Worm (Caenorhabditis elegans) whole organism, L4 larva: ENCODE measurements around the gene W01D2.1.
"Not testable (repeated sequence)": the region's sequence is repeated elsewhere in the genome, so short reads cannot be mapped to it uniquely, and the experiment has no call there.

ENCODE experiments used
- Y105C5A.15 ChIP-seq: fragments of 200-800 bp; sonication (Bioruptor generic); IDR thresholded peaks from 2 replicates; pipeline ENCODE4 v1.3.6; 2022; ENCODE audit warnings: missing genetic modification characterization, missing compliant biosample characterization
- Y75B8A.6 ChIP-seq: fragments of 200-800 bp; sonication (Bioruptor generic); IDR thresholded peaks from 2 replicates; pipeline ENCODE4 v1.3.6; 2022; ENCODE audit warnings: missing genetic modification reagents, missing genetic modification characterization, missing compliant biosample characterization
- ces-1 ChIP-seq: fragments of 150-350 bp; sonication (generic microtip); optimal IDR thresholded peaks from 4 replicates; lab custom pipeline; 2014; ENCODE audit warnings: missing biosample characterization, missing genetic modification reagents, missing genetic modification characterization
- ctbp-1 ChIP-seq: fragments of 200-800 bp; sonication (Bioruptor generic); IDR thresholded peaks from 2 replicates; pipeline ENCODE4 v1.3.6; 2022; ENCODE audit warnings: missing genetic modification reagents, missing genetic modification characterization, missing compliant biosample characterization
- daf-16 ChIP-seq, 3 experiments: sonication (generic microtip); optimal IDR thresholded peaks; 2 replicates each; lab custom pipeline; 2016 to 2017; ENCODE audit warnings: missing genetic modification characterization in 3 of 3, missing genetic modification reagents in 3 of 3, mild to moderate bottlenecking in 2 of 3, missing compliant biosample characterization in 2 of 3, missing biosample characterization in 1 of 3, moderate library complexity in 1 of 3
- daf-8 ChIP-seq: fragments of 200-800 bp; sonication (Bioruptor generic); IDR thresholded peaks from 2 replicates; pipeline ENCODE4 v1.3.6; 2022; ENCODE audit warnings: missing genetic modification characterization, missing compliant biosample characterization
- dmd-6 ChIP-seq: fragments of 200-800 bp; sonication (Bioruptor generic); IDR thresholded peaks from 2 replicates; pipeline ENCODE4 v1.3.6; 2022; ENCODE audit warnings: missing genetic modification reagents, missing genetic modification characterization, missing compliant biosample characterization
- dpl-1 ChIP-seq: fragments of 150-350 bp; optimal IDR thresholded peaks from 2 replicates; lab custom pipeline; 2014; ENCODE audit warnings: missing biosample characterization, missing genetic modification reagents, missing genetic modification characterization
- egl-43 ChIP-seq: fragments of 200-800 bp; sonication (Bioruptor generic); IDR thresholded peaks from 2 replicates; pipeline ENCODE4 v1.3.6; 2022; ENCODE audit warnings: missing genetic modification reagents, missing genetic modification characterization, missing compliant biosample characterization
- fkh-10 ChIP-seq: fragments of 150-350 bp; optimal IDR thresholded peaks from 2 replicates; lab custom pipeline; 2014; ENCODE audit warnings: missing biosample characterization, missing genetic modification reagents, missing genetic modification characterization
- hif-1 ChIP-seq, 2 experiments: sonication (generic microtip); optimal IDR thresholded peaks; 2 replicates each; lab custom pipeline; 2016 to 2017; ENCODE audit warnings: missing compliant biosample characterization in 2 of 2, missing genetic modification characterization in 2 of 2, missing genetic modification reagents in 2 of 2, missing genotype in 2 of 2, mild to moderate bottlenecking in 1 of 2
- hmg-1.1 ChIP-seq: fragments of 200-800 bp; sonication (Bioruptor generic); IDR thresholded peaks from 2 replicates; pipeline ENCODE4 v1.3.6; 2022; ENCODE audit warnings: missing genetic modification reagents, missing genetic modification characterization, missing compliant biosample characterization
- lir-3 ChIP-seq: sonication (generic microtip); optimal IDR thresholded peaks from 2 replicates; lab custom pipeline; 2016; ENCODE audit warnings: mild to moderate bottlenecking, missing genetic modification characterization, missing compliant biosample characterization
- lsy-2 ChIP-seq, 2 experiments: fragments of 150-350 bp in 1 of 2; sonication (generic microtip) in 1 of 2; optimal IDR thresholded peaks; 2 replicates each; lab custom pipeline; 2014 to 2017; ENCODE audit warnings: missing biosample characterization in 2 of 2, missing genetic modification characterization in 2 of 2
- mdt-29 ChIP-seq: fragments of 200-800 bp; sonication (Bioruptor generic); IDR thresholded peaks from 2 replicates; pipeline ENCODE4 v1.3.6; 2022; ENCODE audit warnings: missing genetic modification reagents, missing genetic modification characterization, missing compliant biosample characterization
- mes-2 ChIP-seq: sonication (generic microtip); optimal IDR thresholded peaks from 2 replicates; lab custom pipeline; 2016; ENCODE audit warnings: missing genotype, mild to moderate bottlenecking, missing genetic modification characterization, missing compliant biosample characterization; ENCODE audit not compliant: poor library complexity, severe bottlenecking
- nhr-10 ChIP-seq: fragments of 150-350 bp; optimal IDR thresholded peaks from 2 replicates; lab custom pipeline; 2014; ENCODE audit warnings: missing biosample characterization, missing genetic modification characterization
- nhr-42 ChIP-seq: fragments of 200-800 bp; sonication (Bioruptor generic); IDR thresholded peaks from 2 replicates; pipeline ENCODE4 v1.3.6; 2022; ENCODE audit warnings: missing genetic modification characterization, missing compliant biosample characterization
- pqm-1 ChIP-seq: sonication (generic microtip); optimal IDR thresholded peaks from 2 replicates; lab custom pipeline; 2017; ENCODE audit warnings: missing biosample characterization, missing genetic modification characterization
- spr-3 ChIP-seq: fragments of 200-800 bp; sonication (Bioruptor generic); optimal IDR thresholded peaks from 2 replicates; lab custom pipeline; 2018; ENCODE audit warnings: mild to moderate bottlenecking, missing genetic modification characterization, missing compliant biosample characterization
- unc-130 ChIP-seq: sonication (generic microtip); optimal IDR thresholded peaks from 2 replicates; lab custom pipeline; 2016; ENCODE audit warnings: missing genetic modification reagents, missing genetic modification characterization, missing compliant biosample characterization
- vab-7 ChIP-seq: fragments of 200-800 bp; sonication (Bioruptor generic); IDR thresholded peaks from 2 replicates; pipeline ENCODE4 v1.3.6; 2022; ENCODE audit warnings: missing genetic modification reagents, missing genetic modification characterization, missing compliant biosample characterization
- zfp-3 ChIP-seq: fragments of 200-800 bp; sonication (Bioruptor generic); conservative IDR thresholded peaks from 2 replicates; pipeline ENCODE4 v1.3.6; 2022; ENCODE audit warnings: missing genetic modification reagents, missing genetic modification characterization, missing compliant biosample characterization
- zip-11 ChIP-seq: fragments of 200-800 bp; sonication (Bioruptor generic); IDR thresholded peaks from 2 replicates; pipeline ENCODE4 v1.3.6; 2022; ENCODE audit warnings: missing genetic modification characterization, missing compliant biosample characterization
- ztf-7 ChIP-seq: fragments of 150-350 bp; optimal IDR thresholded peaks from 2 replicates; lab custom pipeline; 2014; ENCODE audit warnings: missing biosample characterization, missing genetic modification characterization

W01D2.1 gene

ce11 chrII:14855229-14855628 lies 39.9 kb downstream of the W01D2.1 start, which contains the start of gene R05H10.7:
TSS of gene R05H10.7 (plus strand) at chrII:14855529.
- TF ChIP-seq zip-11 (GFP tag; lab: Robert Waterston, UW), result no peak
- TF ChIP-seq zfp-3 (GFP tag; lab: Robert Waterston, UW), result no peak
- no peak for TF ChIP-seq ces-1 (GFP tag; lab: Kevin White, UChicago)
- no peak for TF ChIP-seq egl-43 (GFP tag; lab: Robert Waterston, UW)
- TF ChIP-seq mdt-29 (GFP tag; lab: Robert Waterston, UW), result no peak
- TF ChIP-seq spr-3 (GFP tag; lab: Kevin White, UChicago), result no peak

ce11 chrII:14856922-14857321 lies 41.6 kb downstream of the W01D2.1 start, which contains the start of gene rbm-28:
TSS of gene rbm-28 (plus strand) at chrII:14857259.
- TF ChIP-seq vab-7 (GFP tag; lab: Robert Waterston, UW) (0 out of 2 replicates have a peak, but pooled peaks have one; percentile 8), ctbp-1 (no peak), nhr-10 (tag; lab: Kevin White, UChicago) (no peak), Y75B8A.6 (GFP tag; lab: Robert Waterston, UW) (no peak), ztf-7 (no peak), lir-3 (tag; lab: Kevin White, UChicago) (no peak), hif-1 (tag; optimal IDR thresholded peaks at IDR 0.05; lab: Kevin White, UChicago) (peak in 1 of 2 experiments; percentile 79), mes-2 (peak; percentile 95), daf-8 (no peak), unc-130 (peak; percentile 59), fkh-10 (GFP tag; lab: Kevin White, UChicago) (no peak), ces-1 (GFP tag; lab: Kevin White, UChicago) (no peak), lsy-2 (tag; optimal IDR thresholded peaks at IDR 0.05; lab: Kevin White, UChicago) (peak in 1 of 2 experiments; percentile 49), Y105C5A.15 (GFP tag; lab: Robert Waterston, UW) (no peak), pqm-1 (tag; lab: Kevin White, UChicago) (no peak), dpl-1 (GFP tag; lab: Kevin White, UChicago) (peak; percentile 88)

- TF ChIP-seq hmg-1.1 (GFP tag; lab: Robert Waterston, UW), result peak; percentile 27; the same call in 1 of the 2 replicates
- TF ChIP-seq dmd-6, result peak; percentile 27
- TF ChIP-seq daf-16 (GFP tag; optimal IDR thresholded peaks at IDR 0.05; lab: Kevin White, UChicago), result not testable (repeated sequence)
- peak; percentile 35 for TF ChIP-seq daf-16 (tag; optimal IDR thresholded peaks at IDR 0.05; lab: Kevin White, UChicago)
- TF ChIP-seq, all 104 proteins: peak for 3; not testable (repeated sequence) for 101
Observed at ce11 chrII:14864304-14864703, 49.0 kb downstream of the W01D2.1 start.

ce11 chrII:14865152-14865551 lies 49.8 kb downstream of the W01D2.1 start:
- TF ChIP-seq dmd-6 (peak; percentile 23; the same call in 1 of the 2 replicates), nhr-42 (GFP tag; lab: Robert Waterston, UW) (0 out of 2 replicates have a peak, but pooled peaks have one; percentile 27)
